Worm (Caenorhabditis elegans) whole organism, young adult: ENCODE measurements around the gene Y71H2AM.6.

Experiments
- C06A6.2 ChIP-seq: fragments of 200-800 bp; sonication (Bioruptor generic); conservative IDR thresholded peaks from 2 replicates; pipeline ENCODE4 v1.3.6; 2022; ENCODE audit warnings: missing genetic modification characterization, missing compliant biosample characterization
- C17E4.6 ChIP-seq: fragments of 200-800 bp; sonication (Bioruptor generic); IDR thresholded peaks from 2 replicates; pipeline ENCODE4 v1.3.6; 2022; ENCODE audit warnings: missing genetic modification reagents, missing genetic modification characterization, missing compliant biosample characterization
- F22D6.2 ChIP-seq: sonication (generic microtip); optimal IDR thresholded peaks from 2 replicates; lab custom pipeline; 2016; ENCODE audit warnings: mild to moderate bottlenecking, missing genetic modification characterization, missing compliant biosample characterization
- F23B12.7 ChIP-seq: sonication (generic microtip); optimal IDR thresholded peaks from 2 replicates; lab custom pipeline; 2017; ENCODE audit warnings: missing genetic modification characterization, mild to moderate bottlenecking, missing compliant biosample characterization, antibody characterized with exemption, moderate library complexity; ENCODE audit not compliant: insufficient read depth
- F33H1.4 ChIP-seq: fragments of 200-800 bp; sonication (Bioruptor generic); IDR thresholded peaks from 2 replicates; pipeline ENCODE4 v1.3.6; 2022; ENCODE audit warnings: missing genetic modification reagents, missing genetic modification characterization, missing compliant biosample characterization
- F39B2.1 ChIP-seq: fragments of 200-800 bp; sonication (Bioruptor generic); IDR thresholded peaks from 2 replicates; pipeline ENCODE4 v1.3.6; 2022; ENCODE audit warnings: missing genetic modification reagents, missing genetic modification characterization, missing compliant biosample characterization
- F52B5.7 ChIP-seq: sonication (generic microtip); optimal IDR thresholded peaks from 2 replicates; lab custom pipeline; 2016; ENCODE audit warnings: mild to moderate bottlenecking, missing genetic modification characterization, missing compliant biosample characterization
- F55B11.4 ChIP-seq: sonication (generic microtip); optimal IDR thresholded peaks from 2 replicates; lab custom pipeline; 2016; ENCODE audit warnings: missing compliant biosample characterization, missing genetic modification characterization, borderline replicate concordance; ENCODE audit not compliant: insufficient read depth
- F57C9.4 ChIP-seq: sonication (generic microtip); optimal IDR thresholded peaks from 2 replicates; lab custom pipeline; 2017; ENCODE audit warnings: mild to moderate bottlenecking, missing genetic modification characterization, missing compliant biosample characterization
- T07F8.4 ChIP-seq: sonication (generic microtip); optimal IDR thresholded peaks from 2 replicates; lab custom pipeline; 2016; ENCODE audit warnings: mild to moderate bottlenecking, missing genetic modification characterization, moderate library complexity, missing compliant biosample characterization
- Y56A3A.18 ChIP-seq: fragments of 200-800 bp; sonication (Bioruptor generic); IDR thresholded peaks from 2 replicates; pipeline ENCODE4 v1.3.6; 2022; ENCODE audit warnings: missing genetic modification reagents, missing genetic modification characterization, missing compliant biosample characterization
- Y79H2A.3 ChIP-seq: fragments of 200-800 bp; sonication (Bioruptor generic); conservative IDR thresholded peaks from 2 replicates; pipeline ENCODE4 v1.3.6; 2022; ENCODE audit warnings: missing genetic modification reagents, missing genetic modification characterization, missing compliant biosample characterization
- akir-1 ChIP-seq: fragments of 200-800 bp; sonication (Bioruptor generic); optimal IDR thresholded peaks from 2 replicates; lab custom pipeline; 2018; ENCODE audit warnings: mild to moderate bottlenecking, missing genetic modification characterization, moderate library complexity, missing compliant biosample characterization
- ama-1 ChIP-seq, 3 experiments: fragments of 150-350 bp in 1 of 3; sonication (generic microtip) in 2 of 3; optimal IDR thresholded peaks; 2 replicates each; lab custom pipeline; 2014 to 2018; ENCODE audit warnings: missing biosample characterization in 2 of 3, missing genetic modification characterization in 2 of 3, missing genetic modification reagents in 2 of 3
- aptf-3 ChIP-seq: fragments of 200-800 bp; sonication (Bioruptor generic); IDR thresholded peaks from 2 replicates; pipeline ENCODE4 v1.3.6; 2022; ENCODE audit warnings: missing genetic modification characterization, missing compliant biosample characterization
- atf-7 ChIP-seq: sonication (generic microtip); optimal IDR thresholded peaks from 2 replicates; lab custom pipeline; 2017; ENCODE audit warnings: mild to moderate bottlenecking, missing genetic modification characterization, missing compliant biosample characterization
- bed-1 ChIP-seq: fragments of 200-800 bp; sonication (Bioruptor generic); IDR thresholded peaks from 2 replicates; pipeline ENCODE4 v1.3.6; 2022; ENCODE audit warnings: missing genetic modification reagents, missing genetic modification characterization, missing compliant biosample characterization
- cebp-2 ChIP-seq: fragments of 200-800 bp; sonication (Bioruptor generic); IDR thresholded peaks from 2 replicates; pipeline ENCODE4 v1.3.6; 2022; ENCODE audit warnings: missing genetic modification characterization, missing compliant biosample characterization
- ceh-40 ChIP-seq: fragments of 200-800 bp; sonication (Bioruptor generic); IDR thresholded peaks from 2 replicates; pipeline ENCODE4 v1.3.6; 2022; ENCODE audit warnings: missing genetic modification characterization, missing compliant biosample characterization
- ceh-91 ChIP-seq: fragments of 200-800 bp; sonication (Bioruptor generic); IDR thresholded peaks from 2 replicates; pipeline ENCODE4 v1.3.6; 2022; ENCODE audit warnings: missing genetic modification reagents, missing genetic modification characterization, missing compliant biosample characterization
- die-1 ChIP-seq: sonication (generic microtip); optimal IDR thresholded peaks from 2 replicates; lab custom pipeline; 2016; ENCODE audit warnings: missing genotype, mild to moderate bottlenecking, missing genetic modification characterization, missing compliant biosample characterization
- dox-1 ChIP-seq: fragments of 200-800 bp; sonication (Bioruptor generic); IDR thresholded peaks from 2 replicates; pipeline ENCODE4 v1.3.6; 2022; ENCODE audit warnings: missing genetic modification reagents, missing genetic modification characterization, missing compliant biosample characterization
- ekl-4 ChIP-seq: fragments of 200-800 bp; sonication (Bioruptor generic); IDR thresholded peaks from 2 replicates; pipeline ENCODE4 v1.3.6; 2022; ENCODE audit warnings: missing genetic modification reagents, missing genetic modification characterization, missing compliant biosample characterization
- ets-4 ChIP-seq: fragments of 200-800 bp; sonication (Bioruptor generic); optimal IDR thresholded peaks from 2 replicates; lab custom pipeline; 2018; ENCODE audit warnings: mild to moderate bottlenecking, missing genetic modification characterization, missing compliant biosample characterization
- gei-17 ChIP-seq: fragments of 200-800 bp; sonication (Bioruptor generic); optimal IDR thresholded peaks from 2 replicates; lab custom pipeline; 2018; ENCODE audit warnings: mild to moderate bottlenecking, missing genetic modification characterization, missing compliant biosample characterization
- hlh-12 ChIP-seq: sonication (generic microtip); optimal IDR thresholded peaks from 2 replicates; lab custom pipeline; 2016; ENCODE audit warnings: missing genetic modification characterization, missing compliant biosample characterization
- hmg-1.2 ChIP-seq: fragments of 200-800 bp; sonication (Bioruptor generic); IDR thresholded peaks from 2 replicates; pipeline ENCODE4 v1.3.6; 2022; ENCODE audit warnings: missing genetic modification reagents, missing genetic modification characterization, missing compliant biosample characterization
- let-526 ChIP-seq: fragments of 200-800 bp; sonication (Bioruptor generic); IDR thresholded peaks from 2 replicates; pipeline ENCODE4 v1.3.6; 2022; ENCODE audit warnings: missing genetic modification reagents, missing genetic modification characterization, missing compliant biosample characterization
- lin-35 ChIP-seq, 3 experiments: fragments of 150-350 bp in 2 of 3; sonication (generic microtip) in 1 of 3; optimal IDR thresholded peaks; 2 replicates each; lab custom pipeline; 2014 to 2018; ENCODE audit warnings: missing biosample characterization in 3 of 3, missing genetic modification characterization in 3 of 3, missing genetic modification reagents in 3 of 3
- lir-1 ChIP-seq: fragments of 200-800 bp; sonication (Bioruptor generic); conservative IDR thresholded peaks from 2 replicates; pipeline ENCODE4 v1.3.6; 2022; ENCODE audit warnings: missing genetic modification reagents, missing genetic modification characterization, missing compliant biosample characterization
- madf-10 ChIP-seq: sonication (generic microtip); optimal IDR thresholded peaks from 2 replicates; lab custom pipeline; 2016; ENCODE audit warnings: mild to moderate bottlenecking, missing genetic modification characterization, missing compliant biosample characterization
- madf-3 ChIP-seq: fragments of 200-800 bp; sonication (Bioruptor generic); IDR thresholded peaks from 2 replicates; pipeline ENCODE4 v1.3.6; 2022; ENCODE audit warnings: missing genetic modification reagents, missing genetic modification characterization, missing compliant biosample characterization
- nfyb-1 ChIP-seq: fragments of 200-800 bp; sonication (Bioruptor generic); IDR thresholded peaks from 2 replicates; pipeline ENCODE4 v1.3.6; 2022; ENCODE audit warnings: missing genetic modification reagents, missing genetic modification characterization, missing compliant biosample characterization
- nhr-179 ChIP-seq: sonication (generic microtip); optimal IDR thresholded peaks from 2 replicates; lab custom pipeline; 2016; ENCODE audit warnings: mild to moderate bottlenecking, missing genetic modification characterization, missing compliant biosample characterization
- repo-1 ChIP-seq: sonication (generic microtip); optimal IDR thresholded peaks from 2 replicates; lab custom pipeline; 2017; ENCODE audit warnings: mild to moderate bottlenecking, missing genetic modification characterization, missing compliant biosample characterization
- rpc-1 ChIP-seq, 2 experiments: fragments of 150-350 bp in 1 of 2; sonication (generic microtip) in 1 of 2; optimal IDR thresholded peaks; 2 replicates each; lab custom pipeline; 2014 to 2018; ENCODE audit warnings: missing biosample characterization in 1 of 2, missing genetic modification characterization in 1 of 2, missing genetic modification reagents in 1 of 2, missing genotype in 1 of 2
- snpc-1.1 ChIP-seq: sonication (generic microtip); optimal IDR thresholded peaks from 2 replicates; lab custom pipeline; 2017; ENCODE audit warnings: missing genetic modification characterization, mild to moderate bottlenecking, missing compliant biosample characterization, antibody characterized with exemption, moderate library complexity, missing genotype, missing genetic modification reagents; ENCODE audit not compliant: insufficient read depth
- snpc-3.4 ChIP-seq: sonication (generic microtip); optimal IDR thresholded peaks from 2 replicates; lab custom pipeline; 2017; ENCODE audit warnings: missing genetic modification characterization, mild to moderate bottlenecking, missing compliant biosample characterization, antibody characterized with exemption, moderate library complexity, missing genotype, missing genetic modification reagents
- snpc-4 ChIP-seq, 5 experiments: fragments of 150-350 bp in 1 of 5; sonication (generic microtip) in 4 of 5; optimal IDR thresholded peaks; 2 replicates each; lab custom pipeline; 2014 to 2018; ENCODE audit warnings: missing genetic modification characterization in 5 of 5, missing biosample characterization in 3 of 5, antibody characterized with exemption in 2 of 5, mild to moderate bottlenecking in 2 of 5, missing compliant biosample characterization in 2 of 5, missing genotype in 2 of 5, moderate library complexity in 2 of 5, missing genetic modification reagents in 1 of 5
- tbp1 ChIP-seq: fragments of 200-800 bp; sonication (Bioruptor generic); optimal IDR thresholded peaks from 2 replicates; lab custom pipeline; 2018; ENCODE audit warnings: mild to moderate bottlenecking, missing genetic modification characterization, missing compliant biosample characterization
- unc-130 ChIP-seq: sonication (generic microtip); optimal IDR thresholded peaks from 2 replicates; lab custom pipeline; 2016; ENCODE audit warnings: missing genetic modification reagents, missing genetic modification characterization, missing compliant biosample characterization
- xnd-1 ChIP-seq: sonication (generic microtip); optimal IDR thresholded peaks from 2 replicates; lab custom pipeline; 2016; ENCODE audit warnings: missing genotype, missing genetic modification reagents, missing genetic modification characterization, missing compliant biosample characterization
- zfh-2 ChIP-seq: fragments of 200-800 bp; sonication (Bioruptor generic); conservative IDR thresholded peaks from 2 replicates; pipeline ENCODE4 v1.3.6; 2022; ENCODE audit warnings: missing genetic modification reagents, missing genetic modification characterization, missing compliant biosample characterization
- ztf-22 ChIP-seq: fragments of 200-800 bp; sonication (Bioruptor generic); optimal IDR thresholded peaks from 2 replicates; lab custom pipeline; 2018; ENCODE audit warnings: mild to moderate bottlenecking, missing genetic modification characterization, moderate library complexity, missing compliant biosample characterization
- ztf-3 ChIP-seq: fragments of 200-800 bp; sonication (Bioruptor generic); optimal IDR thresholded peaks from 2 replicates; lab custom pipeline; 2018; ENCODE audit warnings: mild to moderate bottlenecking, missing genetic modification characterization, missing compliant biosample characterization

Gene Y71H2AM.6

ce11 chrIII:2785840-2786239 lies 5.0 kb downstream of the Y71H2AM.6 start, which contains the start of gene Y71H2AM.20 (continued):
- TF ChIP-seq akir-1 (GFP tag; lab: Kevin White, UChicago): no peak
- no peak for TF ChIP-seq cebp-2
- TF ChIP-seq lir-1 (GFP tag; lab: Robert Waterston, UW): peak; percentile 88
- no peak for TF ChIP-seq ztf-22 (GFP tag; lab: Kevin White, UChicago)
- TF ChIP-seq tbp1: peak; percentile 77
- TF ChIP-seq hlh-12 (tag; lab: Kevin White, UChicago): no peak
- TF ChIP-seq F55B11.4 (tag; lab: Kevin White, UChicago): no peak
- TF ChIP-seq rpc-1 (optimal IDR thresholded peaks at IDR 0.05; lab: Kevin White, UChicago): peak; percentile 10
- no peak for TF ChIP-seq rpc-1 (tag; optimal IDR thresholded peaks at IDR 0.05; lab: Kevin White, UChicago)
- TF ChIP-seq snpc-4 (GFP tag; optimal IDR thresholded peaks at IDR 0.05; lab: Kevin White, UChicago): peak; percentile 51
- peak; percentile 70 to 90 (median 83) for TF ChIP-seq snpc-4 (tag; optimal IDR thresholded peaks at IDR 0.05; lab: Kevin White, UChicago)
- TF ChIP-seq ets-4 (GFP tag; lab: Kevin White, UChicago): no peak
- TF ChIP-seq ceh-91 (GFP tag; lab: Robert Waterston, UW): peak; percentile 89
- peak; percentile 54 for TF ChIP-seq die-1 (tag; lab: Kevin White, UChicago)
- TF ChIP-seq bed-1: no peak
- TF ChIP-seq nhr-179 (tag; lab: Kevin White, UChicago): no peak
- peak; percentile 79 for TF ChIP-seq C17E4.6 (GFP tag; lab: Robert Waterston, UW)
- peak; percentile 74; the same call in 1 of the 2 replicates for TF ChIP-seq Y79H2A.3
- no peak for TF ChIP-seq F57C9.4
- TF ChIP-seq snpc-1.1 (tag; lab: Kevin White, UChicago): peak; percentile 71
- peak; percentile 85 for TF ChIP-seq F33H1.4 (GFP tag; lab: Robert Waterston, UW)
- no peak for TF ChIP-seq ama-1 (optimal IDR thresholded peaks at IDR 0.05; lab: Kevin White, UChicago)
- no peak for TF ChIP-seq ama-1 (GFP tag; optimal IDR thresholded peaks at IDR 0.05; lab: Kevin White, UChicago)
- TF ChIP-seq nfyb-1 (GFP tag; lab: Robert Waterston, UW): peak; percentile 90
- peak; percentile 30 to 95 (median 34) for TF ChIP-seq lin-35 (GFP tag; optimal IDR thresholded peaks at IDR 0.05; lab: Kevin White, UChicago)
- no peak for TF ChIP-seq F39B2.1
- no peak for TF ChIP-seq aptf-3
- no peak for TF ChIP-seq gei-17 (GFP tag; lab: Kevin White, UChicago)
- peak; percentile 74; the same call in 1 of the 2 replicates for TF ChIP-seq let-526 (GFP tag; lab: Robert Waterston, UW)
- TF ChIP-seq madf-3 (GFP tag; lab: Robert Waterston, UW): peak; percentile 96
- TF ChIP-seq ztf-3: peak; percentile 10

- no peak for TF ChIP-seq atf-7
- no peak for TF ChIP-seq C06A6.2 (GFP tag; lab: Robert Waterston, UW)
- peak; percentile 64 for TF ChIP-seq zfh-2 (GFP tag; lab: Robert Waterston, UW)
- TF ChIP-seq F57C9.4: no peak
- TF ChIP-seq nfyb-1 (GFP tag; lab: Robert Waterston, UW): peak; percentile 35; the same call in 1 of the 2 replicates
- no peak for TF ChIP-seq snpc-3.4 (tag; lab: Kevin White, UChicago)
- TF ChIP-seq F22D6.2 (tag; lab: Kevin White, UChicago): no peak
- no peak for TF ChIP-seq F23B12.7 (tag; lab: Kevin White, UChicago)
- no peak for TF ChIP-seq snpc-4 (GFP tag; optimal IDR thresholded peaks at IDR 0.05; lab: Kevin White, UChicago)
- TF ChIP-seq snpc-4 (tag; optimal IDR thresholded peaks at IDR 0.05; lab: Kevin White, UChicago): peak in 1 of 4 experiments; percentile 3
- peak; percentile 5 for TF ChIP-seq repo-1 (tag; lab: Kevin White, UChicago)
- no peak for TF ChIP-seq ceh-40 (GFP tag; lab: Robert Waterston, UW)
- peak; percentile 22; the same call in 1 of the 2 replicates for TF ChIP-seq dox-1 (GFP tag; lab: Robert Waterston, UW)
- TF ChIP-seq T07F8.4 (tag; lab: Kevin White, UChicago): no peak
- no peak for TF ChIP-seq madf-10 (tag; lab: Kevin White, UChicago)
- no peak for TF ChIP-seq gei-17 (GFP tag; lab: Kevin White, UChicago)
- peak; percentile 43; the same call in 1 of the 2 replicates for TF ChIP-seq ekl-4 (GFP tag; lab: Robert Waterston, UW)
- no peak for TF ChIP-seq unc-130
- no peak for TF ChIP-seq xnd-1
- TF ChIP-seq Y56A3A.18 (GFP tag; lab: Robert Waterston, UW): 0 out of 2 replicates have a peak, but pooled peaks have one; percentile 31
- TF ChIP-seq F39B2.1: no peak
- TF ChIP-seq F52B5.7 (tag; lab: Kevin White, UChicago): peak; percentile 13
- TF ChIP-seq hmg-1.2: peak; percentile 13; the same call in 1 of the 2 replicates
- TF ChIP-seq bed-1: no peak
- TF ChIP-seq madf-3 (GFP tag; lab: Robert Waterston, UW): peak; percentile 75
Observed at ce11 chrIII:2786740-2787139, 5.9 kb downstream of the Y71H2AM.6 start, which contains the start of gene nduc-2. TSS of gene nduc-2 (plus strand) at chrIII:2786852.
